Worm (Caenorhabditis elegans) whole organism, late embryonic: Measurements from ENCODE around the gene nas-14.

Source experiments
- C08G9.2 ChIP-seq: sonication (generic microtip); optimal IDR thresholded peaks from 2 replicates; lab custom pipeline; 2016; ENCODE audit warnings: mild to moderate bottlenecking, missing genetic modification characterization, moderate library complexity, missing compliant biosample characterization
- F13H6.1 ChIP-seq: sonication (generic microtip); optimal IDR thresholded peaks from 2 replicates; lab custom pipeline; 2016; ENCODE audit warnings: missing genetic modification characterization, missing compliant biosample characterization
- K09A11.1 ChIP-seq: sonication (generic microtip); optimal IDR thresholded peaks from 2 replicates; lab custom pipeline; 2017; ENCODE audit warnings: antibody characterized with exemption, mild to moderate bottlenecking, missing genetic modification characterization, missing compliant biosample characterization; ENCODE audit not compliant: insufficient read depth
- Y22D7AL.16 ChIP-seq: sonication (generic microtip); optimal IDR thresholded peaks from 2 replicates; lab custom pipeline; 2016; ENCODE audit warnings: missing genetic modification characterization, missing compliant biosample characterization
- ahr-1 ChIP-seq: sonication (generic microtip); optimal IDR thresholded peaks from 2 replicates; lab custom pipeline; 2016; ENCODE audit warnings: missing genetic modification characterization, missing compliant biosample characterization
- ceh-14 ChIP-seq: sonication (generic microtip); optimal IDR thresholded peaks from 2 replicates; lab custom pipeline; 2016; ENCODE audit warnings: missing genotype, missing genetic modification characterization, missing compliant biosample characterization
- ceh-18 ChIP-seq: sonication (generic microtip); optimal IDR thresholded peaks from 2 replicates; lab custom pipeline; 2016; ENCODE audit warnings: missing genetic modification characterization, missing compliant biosample characterization
- ceh-19 ChIP-seq: fragments of 200-800 bp; sonication (Bioruptor generic); optimal IDR thresholded peaks from 2 replicates; lab custom pipeline; 2018; ENCODE audit warnings: mild to moderate bottlenecking, missing genetic modification characterization, missing compliant biosample characterization
- ceh-22 ChIP-seq: sonication (generic microtip); optimal IDR thresholded peaks from 2 replicates; lab custom pipeline; 2017; ENCODE audit warnings: missing biosample characterization, missing genetic modification characterization
- ceh-30 ChIP-seq: fragments of 150-350 bp; optimal IDR thresholded peaks from 2 replicates; lab custom pipeline; 2014; ENCODE audit warnings: missing biosample characterization, missing genetic modification characterization
- ceh-31 ChIP-seq: sonication (generic microtip); optimal IDR thresholded peaks from 2 replicates; lab custom pipeline; 2016; ENCODE audit warnings: missing genetic modification characterization, missing compliant biosample characterization
- ceh-34 ChIP-seq: sonication (generic microtip); optimal IDR thresholded peaks from 2 replicates; lab custom pipeline; 2016; ENCODE audit warnings: mild to moderate bottlenecking, missing genetic modification characterization, missing compliant biosample characterization
- ceh-45 ChIP-seq: fragments of 200-800 bp; sonication (Bioruptor generic); IDR thresholded peaks from 2 replicates; pipeline ENCODE4 v1.3.6; 2022; ENCODE audit warnings: missing genetic modification reagents, missing genetic modification characterization, missing compliant biosample characterization
- ceh-6 ChIP-seq: fragments of 200-800 bp; sonication (Bioruptor generic); optimal IDR thresholded peaks from 2 replicates; lab custom pipeline; 2018; ENCODE audit warnings: mild to moderate bottlenecking, missing genetic modification characterization, missing compliant biosample characterization
- ceh-9 ChIP-seq: sonication (generic microtip); optimal IDR thresholded peaks from 2 replicates; lab custom pipeline; 2016; ENCODE audit warnings: mild to moderate bottlenecking, missing genetic modification characterization, inconsistent platforms, missing compliant biosample characterization
- dmd-4 ChIP-seq: sonication (generic microtip); optimal IDR thresholded peaks from 2 replicates; lab custom pipeline; 2016; ENCODE audit warnings: borderline replicate concordance, missing genetic modification characterization, missing compliant biosample characterization
- elt-2 ChIP-seq: sonication (generic microtip); optimal IDR thresholded peaks from 2 replicates; lab custom pipeline; 2016; ENCODE audit warnings: missing genetic modification reagents, missing genetic modification characterization, missing compliant biosample characterization
- elt-4 ChIP-seq: sonication (generic microtip); optimal IDR thresholded peaks from 2 replicates; lab custom pipeline; 2016; ENCODE audit warnings: missing genetic modification characterization, missing compliant biosample characterization
- ets-4 ChIP-seq: sonication (generic microtip); optimal IDR thresholded peaks from 2 replicates; lab custom pipeline; 2016; ENCODE audit warnings: missing genetic modification characterization, missing compliant biosample characterization
- fax-1 ChIP-seq: sonication (generic microtip); optimal IDR thresholded peaks from 2 replicates; lab custom pipeline; 2016; ENCODE audit warnings: missing genotype, missing genetic modification characterization, missing compliant biosample characterization
- fkh-10 ChIP-seq: fragments of 150-350 bp; optimal IDR thresholded peaks from 2 replicates; lab custom pipeline; 2014; ENCODE audit warnings: missing biosample characterization, missing genetic modification reagents, missing genetic modification characterization
- fkh-6 ChIP-seq: sonication (generic microtip); optimal IDR thresholded peaks from 2 replicates; lab custom pipeline; 2016; ENCODE audit warnings: missing genetic modification characterization, missing compliant biosample characterization
- gmeb-2 ChIP-seq: sonication (generic microtip); optimal IDR thresholded peaks from 2 replicates; lab custom pipeline; 2016; ENCODE audit warnings: missing genetic modification characterization, inconsistent platforms, missing compliant biosample characterization
- hlh-13 ChIP-seq: fragments of 200-800 bp; sonication (Bioruptor generic); optimal IDR thresholded peaks from 2 replicates; lab custom pipeline; 2018; ENCODE audit warnings: mild to moderate bottlenecking, missing genetic modification characterization, missing compliant biosample characterization
- hlh-30 ChIP-seq: sonication (generic microtip); optimal IDR thresholded peaks from 2 replicates; lab custom pipeline; 2017; ENCODE audit warnings: antibody characterized with exemption, missing genetic modification characterization, missing compliant biosample characterization; ENCODE audit not compliant: insufficient read depth
- lim-6 ChIP-seq: sonication (generic microtip); optimal IDR thresholded peaks from 2 replicates; lab custom pipeline; 2016; ENCODE audit warnings: missing genetic modification characterization, missing compliant biosample characterization
- lin-11 ChIP-seq: fragments of 200-800 bp; sonication (Bioruptor generic); optimal IDR thresholded peaks from 2 replicates; lab custom pipeline; 2018; ENCODE audit warnings: mild to moderate bottlenecking, missing genetic modification characterization, missing compliant biosample characterization
- mec-3 ChIP-seq: sonication (generic microtip); optimal IDR thresholded peaks from 2 replicates; lab custom pipeline; 2016; ENCODE audit warnings: borderline replicate concordance, missing genetic modification characterization, missing compliant biosample characterization
- nhr-11 ChIP-seq: fragments of 150-350 bp; optimal IDR thresholded peaks from 2 replicates; lab custom pipeline; 2014; ENCODE audit warnings: missing biosample characterization, missing genetic modification characterization
- nhr-232 ChIP-seq: sonication (generic microtip); optimal IDR thresholded peaks from 2 replicates; lab custom pipeline; 2016; ENCODE audit warnings: missing genetic modification characterization, missing compliant biosample characterization
- pat-9 ChIP-seq: fragments of 200-800 bp; sonication (Bioruptor generic); optimal IDR thresholded peaks from 2 replicates; lab custom pipeline; 2018; ENCODE audit warnings: mild to moderate bottlenecking, missing genetic modification characterization, moderate library complexity, missing compliant biosample characterization
- pax-1 ChIP-seq: fragments of 150-350 bp; optimal IDR thresholded peaks from 2 replicates; lab custom pipeline; 2014; ENCODE audit warnings: missing biosample characterization, missing genetic modification characterization
- pha-2 ChIP-seq: sonication (generic microtip); optimal IDR thresholded peaks from 2 replicates; lab custom pipeline; 2017; ENCODE audit warnings: mild to moderate bottlenecking, missing genetic modification characterization, missing compliant biosample characterization
- pros-1 ChIP-seq: fragments of 150-350 bp; optimal IDR thresholded peaks from 2 replicates; lab custom pipeline; 2014; ENCODE audit warnings: missing biosample characterization, missing genetic modification reagents, missing genetic modification characterization
- rnt-1 ChIP-seq: sonication (generic microtip); optimal IDR thresholded peaks from 2 replicates; lab custom pipeline; 2016; ENCODE audit warnings: missing genetic modification characterization, missing compliant biosample characterization
- sox-2 ChIP-seq: fragments of 200-800 bp; sonication (Bioruptor generic); IDR thresholded peaks from 2 replicates; pipeline ENCODE4 v1.3.6; 2022; ENCODE audit warnings: missing genetic modification reagents, missing genetic modification characterization, missing compliant biosample characterization
- sox-4 ChIP-seq: sonication (generic microtip); optimal IDR thresholded peaks from 2 replicates; lab custom pipeline; 2017; ENCODE audit warnings: mild to moderate bottlenecking, missing genetic modification characterization, inconsistent platforms, missing compliant biosample characterization
- syd-9 ChIP-seq: sonication (generic microtip); optimal IDR thresholded peaks from 2 replicates; lab custom pipeline; 2016; ENCODE audit warnings: mild to moderate bottlenecking, missing genetic modification characterization, moderate library complexity, missing compliant biosample characterization
- tbx-2 ChIP-seq: sonication (generic microtip); optimal IDR thresholded peaks from 2 replicates; lab custom pipeline; 2016; ENCODE audit warnings: missing genetic modification characterization, missing compliant biosample characterization
- tbx-7 ChIP-seq: sonication (generic microtip); optimal IDR thresholded peaks from 2 replicates; lab custom pipeline; 2016; ENCODE audit warnings: missing genotype, missing genetic modification characterization, missing compliant biosample characterization
- ttx-3 ChIP-seq: sonication (generic microtip); optimal IDR thresholded peaks from 2 replicates; lab custom pipeline; 2016; ENCODE audit warnings: missing genetic modification reagents, missing genetic modification characterization, missing compliant biosample characterization
- unc-3 ChIP-seq, 2 experiments: fragments of 200-800 bp in 1 of 2; sonication (Bioruptor generic) in 1 of 2; sonication (generic microtip) in 1 of 2; conservative IDR thresholded peaks in 1 of 2; optimal IDR thresholded peaks in 1 of 2; 2 replicates each; pipeline versions ENCODE4 v1.3.6 to Lab custom; 2016 to 2022; ENCODE audit warnings: missing compliant biosample characterization in 2 of 2, missing genetic modification characterization in 2 of 2, missing genetic modification reagents in 1 of 2
- unc-42 ChIP-seq: sonication (generic microtip); optimal IDR thresholded peaks from 2 replicates; lab custom pipeline; 2016; ENCODE audit warnings: missing genotype, missing genetic modification characterization, missing compliant biosample characterization
- unc-86 ChIP-seq: sonication (generic microtip); optimal IDR thresholded peaks from 2 replicates; lab custom pipeline; 2016; ENCODE audit warnings: missing genetic modification characterization, missing compliant biosample characterization
- zip-5 ChIP-seq: sonication (generic microtip); optimal IDR thresholded peaks from 2 replicates; lab custom pipeline; 2016; ENCODE audit warnings: missing genetic modification characterization, missing compliant biosample characterization

The nas-14 gene

ce11 chrIV:13173359-13173758, 3.0 kb downstream of the nas-14 start:
- TF ChIP-seq elt-2 (tag; lab: Kevin White, UChicago), result no peak
- no peak for TF ChIP-seq ceh-14 (tag; lab: Kevin White, UChicago)

ce11 chrIV:13179295-13179694, 9.0 kb downstream of the nas-14 start, which contains the start of gene lev-1:
Gene lev-1, minus strand, starts transcription at chrIV:13179395.
- no peak for TF ChIP-seq pha-2
- peak; percentile 22 for TF ChIP-seq ceh-18 (tag; lab: Kevin White, UChicago)

- TF ChIP-seq fkh-10 (no peak), elt-4 (tag; lab: Kevin White, UChicago) (no peak), pros-1 (tag; lab: Kevin White, UChicago) (no peak), unc-3 (GFP tag; conservative IDR thresholded peaks at IDR 0.05; lab: Robert Waterston, UW) (no peak), unc-3 (tag; optimal IDR thresholded peaks at IDR 0.05; lab: Kevin White, UChicago) (no peak), dmd-4 (no peak), nhr-11 (tag; lab: Kevin White, UChicago) (no peak), ceh-9 (tag; lab: Kevin White, UChicago) (no peak), F13H6.1 (tag; lab: Kevin White, UChicago) (no peak), Y22D7AL.16 (tag; lab: Kevin White, UChicago) (no peak), K09A11.1 (tag; lab: Kevin White, UChicago) (no peak), unc-42 (tag; lab: Kevin White, UChicago) (no peak), ttx-3 (tag; lab: Kevin White, UChicago) (no peak), sox-2 (GFP tag; lab: Robert Waterston, UW) (no peak), ets-4 (tag; lab: Kevin White, UChicago) (no peak), gmeb-2 (no peak)
These were observed 10.4 kb downstream of the nas-14 start, which contains the start of gene F58D2.3 for ce11 chrIV:13180723-13181122. Gene F58D2.3, minus strand, starts transcription at chrIV:13180823.

ce11 chrIV:13188959-13189358, 18.6 kb downstream of the nas-14 start, which contains the start of gene F58D2.4:
Gene F58D2.4, minus strand, starts transcription at chrIV:13189059.
- TF ChIP-seq hlh-30 (tag; lab: Kevin White, UChicago) (no peak), ceh-19 (GFP tag; lab: Kevin White, UChicago) (no peak), sox-4 (tag; lab: Kevin White, UChicago) (no peak), fkh-10 (no peak), hlh-13 (GFP tag; lab: Kevin White, UChicago) (no peak), nhr-232 (tag; lab: Kevin White, UChicago) (no peak), ceh-45 (GFP tag; lab: Robert Waterston, UW) (no peak), pat-9 (tag; lab: Kevin White, UChicago) (no peak), lim-6 (tag; lab: Kevin White, UChicago) (no peak), lin-11 (no peak), unc-42 (tag; lab: Kevin White, UChicago) (no peak), ceh-30 (no peak), fkh-6 (tag; lab: Kevin White, UChicago) (no peak), pax-1 (tag; lab: Kevin White, UChicago) (no peak), ets-4 (tag; lab: Kevin White, UChicago) (no peak), zip-5 (tag; lab: Kevin White, UChicago) (no peak), ttx-3 (tag; lab: Kevin White, UChicago) (no peak), unc-86 (tag; lab: Kevin White, UChicago) (no peak)

ce11 chrIV:13189467-13189866, 19.1 kb downstream of the nas-14 start, which contains the start of gene F58D2.2:
Gene F58D2.2, plus strand, starts transcription at chrIV:13189767.
- no peak for TF ChIP-seq syd-9
- TF ChIP-seq unc-86 (tag; lab: Kevin White, UChicago), result no peak
- no peak for TF ChIP-seq C08G9.2 (tag; lab: Kevin White, UChicago)
- no peak for TF ChIP-seq tbx-2
- no peak for TF ChIP-seq ceh-6 (GFP tag; lab: Kevin White, UChicago)
- no peak for TF ChIP-seq ceh-34
- no peak for TF ChIP-seq tbx-7 (tag; lab: Kevin White, UChicago)
- no peak for TF ChIP-seq elt-2 (tag; lab: Kevin White, UChicago)
- TF ChIP-seq rnt-1 (tag; lab: Kevin White, UChicago), result no peak
- TF ChIP-seq ceh-18 (tag; lab: Kevin White, UChicago), result no peak
- TF ChIP-seq ceh-14 (tag; lab: Kevin White, UChicago), result no peak
- TF ChIP-seq lim-6 (tag; lab: Kevin White, UChicago), result no peak
- no peak for TF ChIP-seq ahr-1
- no peak for TF ChIP-seq mec-3
- no peak for TF ChIP-seq dmd-4
- no peak for TF ChIP-seq ceh-31
- TF ChIP-seq F13H6.1 (tag; lab: Kevin White, UChicago), result no peak
- TF ChIP-seq fax-1 (tag; lab: Kevin White, UChicago), result no peak
- no peak for TF ChIP-seq ceh-22 (tag; lab: Kevin White, UChicago)
